Worm (Caenorhabditis elegans) whole organism, late embryonic: ENCODE measurements around the gene C15C8.5.

Experiments
- C08G9.2 ChIP-seq: sonication (generic microtip); optimal IDR thresholded peaks from 2 replicates; lab custom pipeline; 2016; ENCODE audit warnings: mild to moderate bottlenecking, missing genetic modification characterization, moderate library complexity, missing compliant biosample characterization
- K02D7.2 ChIP-seq: sonication (generic microtip); optimal IDR thresholded peaks from 2 replicates; lab custom pipeline; 2017; ENCODE audit warnings: mild to moderate bottlenecking, missing genetic modification characterization, missing compliant biosample characterization
- T23F11.4 ChIP-seq: fragments of 200-800 bp; sonication (Bioruptor generic); optimal IDR thresholded peaks from 2 replicates; lab custom pipeline; 2018; ENCODE audit warnings: mild to moderate bottlenecking, missing genetic modification characterization, missing compliant biosample characterization
- Y22D7AL.16 ChIP-seq: sonication (generic microtip); optimal IDR thresholded peaks from 2 replicates; lab custom pipeline; 2016; ENCODE audit warnings: missing genetic modification characterization, missing compliant biosample characterization
- ama-1 ChIP-seq: fragments of 150-350 bp; optimal IDR thresholded peaks from 2 replicates; lab custom pipeline; 2014
- ceh-14 ChIP-seq: sonication (generic microtip); optimal IDR thresholded peaks from 2 replicates; lab custom pipeline; 2016; ENCODE audit warnings: missing genotype, missing genetic modification characterization, missing compliant biosample characterization
- ceh-18 ChIP-seq: sonication (generic microtip); optimal IDR thresholded peaks from 2 replicates; lab custom pipeline; 2016; ENCODE audit warnings: missing genetic modification characterization, missing compliant biosample characterization
- ceh-19 ChIP-seq: fragments of 200-800 bp; sonication (Bioruptor generic); optimal IDR thresholded peaks from 2 replicates; lab custom pipeline; 2018; ENCODE audit warnings: mild to moderate bottlenecking, missing genetic modification characterization, missing compliant biosample characterization
- ceh-2 ChIP-seq: sonication (generic microtip); optimal IDR thresholded peaks from 2 replicates; lab custom pipeline; 2016; ENCODE audit warnings: missing genotype, missing genetic modification characterization, missing compliant biosample characterization
- ceh-22 ChIP-seq: sonication (generic microtip); optimal IDR thresholded peaks from 2 replicates; lab custom pipeline; 2017; ENCODE audit warnings: missing biosample characterization, missing genetic modification characterization
- ceh-30 ChIP-seq: fragments of 150-350 bp; optimal IDR thresholded peaks from 2 replicates; lab custom pipeline; 2014; ENCODE audit warnings: missing biosample characterization, missing genetic modification characterization
- ceh-31 ChIP-seq: sonication (generic microtip); optimal IDR thresholded peaks from 2 replicates; lab custom pipeline; 2016; ENCODE audit warnings: missing genetic modification characterization, missing compliant biosample characterization
- ceh-34 ChIP-seq: sonication (generic microtip); optimal IDR thresholded peaks from 2 replicates; lab custom pipeline; 2016; ENCODE audit warnings: mild to moderate bottlenecking, missing genetic modification characterization, missing compliant biosample characterization
- ceh-45 ChIP-seq: fragments of 200-800 bp; sonication (Bioruptor generic); IDR thresholded peaks from 2 replicates; pipeline ENCODE4 v1.3.6; 2022; ENCODE audit warnings: missing genetic modification reagents, missing genetic modification characterization, missing compliant biosample characterization
- ceh-6 ChIP-seq: fragments of 200-800 bp; sonication (Bioruptor generic); optimal IDR thresholded peaks from 2 replicates; lab custom pipeline; 2018; ENCODE audit warnings: mild to moderate bottlenecking, missing genetic modification characterization, missing compliant biosample characterization
- dmd-4 ChIP-seq: sonication (generic microtip); optimal IDR thresholded peaks from 2 replicates; lab custom pipeline; 2016; ENCODE audit warnings: borderline replicate concordance, missing genetic modification characterization, missing compliant biosample characterization
- elt-2 ChIP-seq: sonication (generic microtip); optimal IDR thresholded peaks from 2 replicates; lab custom pipeline; 2016; ENCODE audit warnings: missing genetic modification reagents, missing genetic modification characterization, missing compliant biosample characterization
- ets-4 ChIP-seq: sonication (generic microtip); optimal IDR thresholded peaks from 2 replicates; lab custom pipeline; 2016; ENCODE audit warnings: missing genetic modification characterization, missing compliant biosample characterization
- eyg-1 ChIP-seq: sonication (generic microtip); optimal IDR thresholded peaks from 2 replicates; lab custom pipeline; 2016; ENCODE audit warnings: missing genotype, missing genetic modification characterization, missing compliant biosample characterization
- fkh-6 ChIP-seq: sonication (generic microtip); optimal IDR thresholded peaks from 2 replicates; lab custom pipeline; 2016; ENCODE audit warnings: missing genetic modification characterization, missing compliant biosample characterization
- gmeb-2 ChIP-seq: sonication (generic microtip); optimal IDR thresholded peaks from 2 replicates; lab custom pipeline; 2016; ENCODE audit warnings: missing genetic modification characterization, inconsistent platforms, missing compliant biosample characterization
- hlh-13 ChIP-seq: fragments of 200-800 bp; sonication (Bioruptor generic); optimal IDR thresholded peaks from 2 replicates; lab custom pipeline; 2018; ENCODE audit warnings: mild to moderate bottlenecking, missing genetic modification characterization, missing compliant biosample characterization
- hlh-30 ChIP-seq: sonication (generic microtip); optimal IDR thresholded peaks from 2 replicates; lab custom pipeline; 2017; ENCODE audit warnings: antibody characterized with exemption, missing genetic modification characterization, missing compliant biosample characterization; ENCODE audit not compliant: insufficient read depth
- hlh-8 ChIP-seq: sonication (generic microtip); optimal IDR thresholded peaks from 2 replicates; lab custom pipeline; 2016; ENCODE audit warnings: missing genotype, missing genetic modification characterization, missing compliant biosample characterization
- lin-11 ChIP-seq: fragments of 200-800 bp; sonication (Bioruptor generic); optimal IDR thresholded peaks from 2 replicates; lab custom pipeline; 2018; ENCODE audit warnings: mild to moderate bottlenecking, missing genetic modification characterization, missing compliant biosample characterization
- madf-2 ChIP-seq: sonication (generic microtip); optimal IDR thresholded peaks from 2 replicates; lab custom pipeline; 2017; ENCODE audit warnings: missing genetic modification characterization, missing compliant biosample characterization
- nfya-1 ChIP-seq: sonication (generic microtip); optimal IDR thresholded peaks from 2 replicates; lab custom pipeline; 2017; ENCODE audit warnings: missing genetic modification characterization, mild to moderate bottlenecking, missing compliant biosample characterization, antibody characterized with exemption, moderate library complexity
- nhr-11 ChIP-seq: fragments of 150-350 bp; optimal IDR thresholded peaks from 2 replicates; lab custom pipeline; 2014; ENCODE audit warnings: missing biosample characterization, missing genetic modification characterization
- nhr-232 ChIP-seq: sonication (generic microtip); optimal IDR thresholded peaks from 2 replicates; lab custom pipeline; 2016; ENCODE audit warnings: missing genetic modification characterization, missing compliant biosample characterization
- npax-4 ChIP-seq: sonication (generic microtip); optimal IDR thresholded peaks from 2 replicates; lab custom pipeline; 2016; ENCODE audit warnings: missing genetic modification characterization, missing compliant biosample characterization
- odd-2 ChIP-seq: sonication (generic microtip); optimal IDR thresholded peaks from 2 replicates; lab custom pipeline; 2017; ENCODE audit warnings: antibody characterized with exemption, mild to moderate bottlenecking, missing genetic modification characterization, missing compliant biosample characterization
- pat-9 ChIP-seq: fragments of 200-800 bp; sonication (Bioruptor generic); optimal IDR thresholded peaks from 2 replicates; lab custom pipeline; 2018; ENCODE audit warnings: mild to moderate bottlenecking, missing genetic modification characterization, moderate library complexity, missing compliant biosample characterization
- pha-2 ChIP-seq: sonication (generic microtip); optimal IDR thresholded peaks from 2 replicates; lab custom pipeline; 2017; ENCODE audit warnings: mild to moderate bottlenecking, missing genetic modification characterization, missing compliant biosample characterization
- pqm-1 ChIP-seq: sonication (generic microtip); optimal IDR thresholded peaks from 2 replicates; lab custom pipeline; 2016; ENCODE audit warnings: missing genetic modification characterization, missing compliant biosample characterization
- pros-1 ChIP-seq: fragments of 150-350 bp; optimal IDR thresholded peaks from 2 replicates; lab custom pipeline; 2014; ENCODE audit warnings: missing biosample characterization, missing genetic modification reagents, missing genetic modification characterization
- ref-2 ChIP-seq: sonication (generic microtip); optimal IDR thresholded peaks from 2 replicates; lab custom pipeline; 2016; ENCODE audit warnings: missing genetic modification characterization, missing compliant biosample characterization
- rnt-1 ChIP-seq: sonication (generic microtip); optimal IDR thresholded peaks from 2 replicates; lab custom pipeline; 2016; ENCODE audit warnings: missing genetic modification characterization, missing compliant biosample characterization
- sdc-2 ChIP-seq: sonication (generic microtip); optimal IDR thresholded peaks from 2 replicates; lab custom pipeline; 2016; ENCODE audit warnings: missing genotype, missing genetic modification characterization, missing compliant biosample characterization
- tbx-7 ChIP-seq: sonication (generic microtip); optimal IDR thresholded peaks from 2 replicates; lab custom pipeline; 2016; ENCODE audit warnings: missing genotype, missing genetic modification characterization, missing compliant biosample characterization
- ttx-3 ChIP-seq: sonication (generic microtip); optimal IDR thresholded peaks from 2 replicates; lab custom pipeline; 2016; ENCODE audit warnings: missing genetic modification reagents, missing genetic modification characterization, missing compliant biosample characterization
- unc-42 ChIP-seq: sonication (generic microtip); optimal IDR thresholded peaks from 2 replicates; lab custom pipeline; 2016; ENCODE audit warnings: missing genotype, missing genetic modification characterization, missing compliant biosample characterization

The C15C8.5 gene

DNA sequence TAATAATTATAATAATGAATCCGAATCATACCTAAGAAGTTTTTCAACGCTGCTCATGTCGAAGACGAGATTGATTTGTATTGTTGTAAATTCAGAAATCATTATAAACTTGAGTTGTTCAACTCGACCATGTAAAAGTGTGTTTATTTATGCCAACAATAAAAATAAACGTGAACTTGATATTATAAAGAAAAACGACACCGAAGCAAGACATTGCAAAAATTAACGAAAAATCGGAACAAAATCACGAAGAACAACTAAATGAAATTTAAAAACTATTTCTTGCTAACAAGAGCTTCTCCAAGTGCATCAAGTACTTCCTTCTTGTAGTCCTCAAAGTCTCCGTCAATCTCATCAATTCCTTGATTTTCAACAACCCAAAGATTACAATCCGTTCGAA is 13.1 kb downstream of the C15C8.5 start, which contains the start of gene F18E2.15:
Gene F18E2.15 (minus strand): TSS at position 101 of the 400 bp plus-strand sequence.
- no peak for TF ChIP-seq madf-2 (tag; lab: Kevin White, UChicago)
- TF ChIP-seq ceh-2 (tag; lab: Kevin White, UChicago): no peak
- TF ChIP-seq K02D7.2: no peak
- TF ChIP-seq odd-2 (tag; lab: Kevin White, UChicago): no peak
- TF ChIP-seq ama-1 (lab: Kevin White, UChicago): no peak
- no peak for TF ChIP-seq T23F11.4
- TF ChIP-seq hlh-8 (tag; lab: Kevin White, UChicago): no peak
- TF ChIP-seq lin-11 (tag; lab: Kevin White, UChicago): no peak
- TF ChIP-seq elt-2 (tag; lab: Kevin White, UChicago): no peak

DNA sequence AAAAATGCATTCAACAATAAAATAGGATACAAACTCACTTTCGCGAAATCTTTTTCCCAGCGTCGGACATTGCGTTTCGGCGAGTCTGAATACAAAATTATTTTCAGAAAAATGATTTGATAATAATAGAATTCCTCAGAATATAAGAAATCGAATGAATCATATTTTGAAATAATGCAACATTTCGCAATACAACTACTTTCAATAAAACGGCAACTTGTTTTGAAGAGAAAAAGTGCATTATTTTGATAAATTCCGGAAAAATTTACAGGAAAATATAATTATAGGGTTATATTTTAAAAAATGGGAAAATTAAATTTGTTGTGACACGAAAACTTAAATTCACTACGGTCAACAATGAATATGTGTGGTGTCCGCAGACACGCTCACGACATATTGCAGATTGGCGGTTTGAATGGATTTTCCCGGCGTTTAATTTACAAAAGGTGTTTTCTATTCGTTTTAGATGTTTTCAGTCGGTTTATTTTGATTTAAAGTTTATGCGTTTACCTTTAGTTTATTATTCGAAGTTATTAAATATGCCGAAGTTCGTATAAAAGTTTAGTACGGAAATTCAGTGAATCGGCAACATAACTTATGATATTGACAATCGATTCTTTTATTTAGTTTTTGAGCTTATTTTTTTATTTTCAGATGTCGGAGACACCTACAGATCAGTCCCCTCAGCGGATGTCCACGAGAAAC is 15.6 kb downstream of the C15C8.5 start, which contains the start of the genes abcf-1 and scc-3:
Gene abcf-1 (minus strand): TSS at position 85 of the 705 bp plus-strand sequence.
Gene scc-3 (plus strand): TSS at position 655 of the 705 bp plus-strand sequence.
- TF ChIP-seq ets-4 (no peak), unc-42 (tag; lab: Kevin White, UChicago) (no peak), ceh-6 (GFP tag; lab: Kevin White, UChicago) (no peak), nfya-1 (peak; percentile 11)
- TF ChIP-seq, all 69 proteins: peak for 1

DNA sequence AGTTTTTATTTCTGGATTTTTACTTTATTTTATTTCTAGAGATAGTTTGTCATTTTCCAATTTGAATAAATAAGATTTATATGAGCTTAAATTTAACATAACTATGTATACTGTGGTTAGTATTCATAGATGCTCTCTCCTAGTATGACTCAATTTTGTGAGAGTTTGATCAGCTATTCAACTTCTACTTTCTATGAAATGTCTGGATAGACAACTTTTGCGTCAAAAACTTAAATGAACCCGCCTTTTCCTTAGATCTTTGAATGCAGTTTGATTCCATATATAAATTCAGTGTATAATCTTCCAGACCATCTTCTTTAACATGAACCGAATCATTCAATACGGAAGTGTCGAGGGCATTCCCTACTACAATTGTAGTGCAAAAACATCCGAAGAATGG is 21.1 kb downstream of the C15C8.5 start, which contains the start of gene srt-43:
Gene srt-43 (plus strand): TSS at position 301 of the 400 bp plus-strand sequence.
- no peak for TF ChIP-seq ttx-3 (tag; lab: Kevin White, UChicago)
- TF ChIP-seq hlh-8 (tag; lab: Kevin White, UChicago): no peak
- no peak for TF ChIP-seq ceh-30
- no peak for TF ChIP-seq pat-9 (tag; lab: Kevin White, UChicago)
- TF ChIP-seq pha-2 (tag; lab: Kevin White, UChicago): no peak
- no peak for TF ChIP-seq ceh-19 (GFP tag; lab: Kevin White, UChicago)
- no peak for TF ChIP-seq ceh-18
- no peak for TF ChIP-seq nhr-11 (tag; lab: Kevin White, UChicago)
- TF ChIP-seq T23F11.4: no peak
- TF ChIP-seq sdc-2 (tag; lab: Kevin White, UChicago): no peak
- no peak for TF ChIP-seq ceh-14 (tag; lab: Kevin White, UChicago)
- no peak for TF ChIP-seq fkh-6 (tag; lab: Kevin White, UChicago)
- TF ChIP-seq pqm-1 (tag; lab: Kevin White, UChicago): no peak

DNA sequence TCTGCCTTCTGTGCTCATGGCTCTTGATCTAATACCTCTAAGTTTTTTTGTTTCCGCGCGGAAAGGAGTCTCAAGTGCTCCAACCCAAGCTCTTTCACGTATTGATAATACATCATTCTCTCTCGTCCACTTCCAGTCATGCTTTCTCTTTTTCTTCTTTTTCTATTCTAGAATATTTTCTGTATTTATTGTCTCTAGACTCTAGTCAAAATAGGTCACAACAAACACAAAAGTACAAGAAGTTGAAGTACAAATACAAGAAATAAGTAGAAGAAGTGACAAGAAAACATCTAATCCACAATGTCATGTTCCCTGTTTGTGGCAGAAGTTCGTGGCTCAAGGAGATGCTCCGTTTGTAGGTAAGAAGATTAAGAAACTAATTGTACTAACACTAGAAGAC is 25.4 kb downstream of the C15C8.5 start, which contains the start of gene ZC455.1:
Gene ZC455.1 (plus strand): TSS at position 301 of the 400 bp plus-strand sequence.
- TF ChIP-seq hlh-8 (tag; lab: Kevin White, UChicago): no peak
- TF ChIP-seq npax-4 (tag; lab: Kevin White, UChicago): no peak
- no peak for TF ChIP-seq tbx-7 (tag; lab: Kevin White, UChicago)
- no peak for TF ChIP-seq pros-1 (tag; lab: Kevin White, UChicago)
- no peak for TF ChIP-seq ceh-22
- no peak for TF ChIP-seq T23F11.4
- TF ChIP-seq Y22D7AL.16: no peak

DNA sequence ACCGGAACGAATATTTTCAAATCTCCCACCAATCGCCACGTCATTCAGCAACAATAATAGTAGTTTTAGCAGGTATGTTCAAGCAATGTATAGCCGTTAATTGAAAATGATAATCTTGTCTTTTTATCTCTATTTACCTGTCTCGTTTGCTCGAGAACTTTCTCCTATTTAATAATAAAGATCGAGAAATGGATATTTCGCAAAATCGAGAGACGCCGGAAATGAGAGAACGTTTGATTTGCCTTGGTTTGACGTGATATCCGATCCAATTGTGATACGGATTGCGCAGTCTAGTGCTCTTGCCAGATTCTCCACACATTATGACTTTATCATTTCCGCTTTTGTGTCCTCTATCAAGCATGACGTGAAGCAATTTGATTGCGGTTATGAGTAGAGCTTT is 26.0 kb downstream of the C15C8.5 start:
- TF ChIP-seq ceh-31 (tag; lab: Kevin White, UChicago) (no peak), eyg-1 (tag; lab: Kevin White, UChicago) (no peak), nhr-232 (no peak), C08G9.2 (tag; lab: Kevin White, UChicago) (no peak), ceh-45 (GFP tag; lab: Robert Waterston, UW) (no peak), ceh-22 (no peak), dmd-4 (no peak), ceh-18 (no peak), rnt-1 (tag; lab: Kevin White, UChicago) (no peak), gmeb-2 (tag; lab: Kevin White, UChicago) (no peak), ama-1 (lab: Kevin White, UChicago) (no peak), hlh-13 (GFP tag; lab: Kevin White, UChicago) (no peak), nhr-11 (tag; lab: Kevin White, UChicago) (no peak), ceh-14 (tag; lab: Kevin White, UChicago) (no peak), ceh-34 (no peak), ref-2 (tag; lab: Kevin White, UChicago) (no peak), hlh-30 (tag; lab: Kevin White, UChicago) (no peak)
